Worm (Caenorhabditis elegans) whole organism, L2 larva: ENCODE data around the gene dsl-5.

Source experiments
- C34F6.9 ChIP-seq: fragments of 150-350 bp; optimal IDR thresholded peaks from 2 replicates; lab custom pipeline; 2014; ENCODE audit warnings: missing biosample characterization, missing genetic modification characterization
- F13H6.1 ChIP-seq: sonication (generic microtip); optimal IDR thresholded peaks from 2 replicates; lab custom pipeline; 2016; ENCODE audit warnings: missing genetic modification characterization, missing compliant biosample characterization
- R02D3.7 ChIP-seq: fragments of 150-350 bp; optimal IDR thresholded peaks from 2 replicates; lab custom pipeline; 2014; ENCODE audit warnings: missing biosample characterization, missing genetic modification characterization
- ZK546.5 ChIP-seq: sonication (generic microtip); optimal IDR thresholded peaks from 2 replicates; lab custom pipeline; 2017; ENCODE audit warnings: missing biosample characterization, missing genetic modification characterization
- ceh-16 ChIP-seq: fragments of 150-350 bp; optimal IDR thresholded peaks from 2 replicates; lab custom pipeline; 2014; ENCODE audit warnings: missing biosample characterization, missing genetic modification characterization
- lsy-2 ChIP-seq, 2 experiments: fragments of 150-350 bp in 1 of 2; sonication (generic microtip) in 1 of 2; optimal IDR thresholded peaks; 2 replicates each; lab custom pipeline; 2014 to 2017; ENCODE audit warnings: missing biosample characterization in 2 of 2, missing genetic modification characterization in 2 of 2
- snpc-4 ChIP-seq: fragments of 150-350 bp; optimal IDR thresholded peaks from 2 replicates; lab custom pipeline; 2014; ENCODE audit warnings: missing biosample characterization, missing genetic modification characterization
- unc-55 ChIP-seq: fragments of 150-350 bp; sonication (generic microtip); optimal IDR thresholded peaks from 3 replicates; lab custom pipeline; 2014; ENCODE audit warnings: missing biosample characterization, missing genetic modification reagents, missing genetic modification characterization
- unc-62 ChIP-seq: fragments of 150-350 bp; optimal IDR thresholded peaks from 2 replicates; lab custom pipeline; 2014; ENCODE audit warnings: missing biosample characterization, missing genetic modification reagents, missing genetic modification characterization
- ztf-4 ChIP-seq: fragments of 150-350 bp; optimal IDR thresholded peaks from 2 replicates; lab custom pipeline; 2014; ENCODE audit warnings: missing biosample characterization, missing genetic modification characterization

DNA sequence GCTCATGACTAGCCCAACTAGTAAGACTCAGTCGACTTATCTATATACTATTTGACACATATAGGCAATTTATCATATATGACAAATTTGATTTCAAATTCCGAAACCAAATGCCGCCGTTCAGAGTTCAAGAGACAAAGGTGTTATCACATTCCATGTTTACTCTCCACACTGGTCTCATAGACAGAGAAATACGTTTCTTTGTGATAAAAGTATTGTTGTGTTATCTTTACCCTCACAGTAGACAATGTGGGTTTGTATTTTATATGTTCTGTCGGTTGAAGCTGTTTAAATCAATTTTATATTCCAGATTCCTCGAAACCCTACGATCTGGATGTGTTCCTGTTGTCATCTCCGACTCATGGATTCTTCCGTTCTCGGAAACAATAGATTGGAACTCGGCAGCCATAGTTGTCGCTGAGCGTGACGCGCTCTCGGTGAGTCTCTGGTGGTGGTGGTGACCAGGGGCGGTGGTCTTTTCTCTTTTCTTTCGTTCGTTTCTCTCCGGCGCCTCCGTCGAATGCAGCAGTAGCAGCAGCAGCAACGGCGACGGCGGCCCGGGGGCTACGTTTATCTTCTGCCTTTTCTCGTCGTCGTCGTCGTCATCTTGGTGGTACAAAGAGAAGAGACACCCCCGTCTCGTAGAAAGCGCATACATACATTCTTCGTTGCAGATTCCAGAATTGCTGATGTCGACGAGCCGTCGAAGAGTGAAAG, 38.2 kb downstream of the dsl-5 start:
- TF ChIP-seq C34F6.9 (tag; lab: Kevin White, UChicago) (no peak), F13H6.1 (tag; lab: Kevin White, UChicago) (no peak), ztf-4 (tag; lab: Kevin White, UChicago) (no peak), ceh-16 (tag; lab: Kevin White, UChicago) (no peak), snpc-4 (tag; lab: Kevin White, UChicago) (no peak), lsy-2 (tag; optimal IDR thresholded peaks at IDR 0.05; lab: Kevin White, UChicago) (no peak), R02D3.7 (tag; lab: Kevin White, UChicago) (no peak), ZK546.5 (tag; lab: Kevin White, UChicago) (no peak), unc-62 (GFP tag; lab: Kevin White, UChicago) (no peak), unc-55 (GFP tag; lab: Kevin White, UChicago) (no peak)
